Fruit fly (Drosophila melanogaster) whole organism, adult: Measurements from ENCODE around the gene CG32832.

ENCODE experiments used
- CG11617 ChIP-seq: fragments of 200-800 bp; sonication (Bioruptor generic); optimal IDR thresholded peaks from 2 replicates; lab custom pipeline; 2017; ENCODE audit warnings: mild to moderate bottlenecking, missing biosample characterization, missing genetic modification reagents, missing genetic modification characterization
- CG14711 ChIP-seq: fragments of 200-800 bp; sonication (Bioruptor generic); optimal IDR thresholded peaks from 2 replicates; lab custom pipeline; 2018; ENCODE audit warnings: missing biosample characterization, mild to moderate bottlenecking, missing genetic modification characterization, moderate library complexity
- CG33017 ChIP-seq: fragments of 200-800 bp; sonication (Bioruptor generic); optimal IDR thresholded peaks from 2 replicates; lab custom pipeline; 2018; ENCODE audit warnings: missing biosample characterization, mild to moderate bottlenecking, missing genetic modification characterization, moderate library complexity
- Clk ChIP-seq: fragments of 200-800 bp; sonication (Bioruptor generic); optimal IDR thresholded peaks from 2 replicates; lab custom pipeline; 2017; ENCODE audit warnings: missing biosample characterization, missing genetic modification characterization
- Crg-1 ChIP-seq: fragments of 200-800 bp; sonication (Bioruptor generic); optimal IDR thresholded peaks from 2 replicates; lab custom pipeline; 2016; ENCODE audit warnings: missing biosample characterization, missing genetic modification characterization
- ovo ChIP-seq: fragments of 200-800 bp; sonication (Bioruptor generic); optimal IDR thresholded peaks from 2 replicates; lab custom pipeline; 2016; ENCODE audit warnings: missing biosample characterization, missing genetic modification characterization
- toe ChIP-seq: fragments of 200-800 bp; sonication (Bioruptor generic); optimal IDR thresholded peaks from 2 replicates; lab custom pipeline; 2016; ENCODE audit warnings: missing biosample characterization, missing genetic modification characterization

DNA sequence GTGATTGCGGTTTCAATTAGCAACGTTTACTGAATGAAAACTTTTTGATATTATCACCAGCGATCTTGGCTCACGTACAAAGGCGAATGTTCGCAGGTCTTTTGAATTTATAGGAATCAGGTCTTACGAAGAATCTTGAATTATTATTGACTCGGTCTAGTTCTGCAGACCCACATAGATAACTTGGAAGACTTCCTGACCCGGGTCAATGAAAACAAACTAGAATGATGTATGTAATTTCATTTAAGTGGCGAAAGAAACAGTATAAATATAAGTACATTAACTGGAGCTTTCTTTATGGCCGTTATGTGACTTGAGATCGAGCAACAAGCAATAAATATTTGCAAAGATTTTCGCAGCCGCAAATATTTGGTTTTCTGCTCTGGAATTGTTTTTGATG is 44.7 kb downstream of the CG32832 start, which contains the start of gene CG13282:
- TF ChIP-seq Crg-1: no peak
- TF ChIP-seq CG33017 (tag; lab: Kevin White, UChicago): no peak
- no peak for TF ChIP-seq ovo
- TF ChIP-seq CG11617 (GFP tag; lab: Kevin White, UChicago): no peak
- TF ChIP-seq Clk (GFP tag; lab: Kevin White, UChicago): no peak
- no peak for TF ChIP-seq CG14711
- TF ChIP-seq toe (GFP tag; lab: Kevin White, UChicago): no peak
